Fruit fly (Drosophila melanogaster): Measurements from ENCODE around the gene CG14506.

Gene CG14506

dm6 chr3R:29290588-29291530 is 6.1 kb downstream of the CG14506 start:
- TF ChIP-seq p53 (GFP tag; optimal IDR thresholded peaks at IDR 0.05) (no peak), nmo (GFP tag; optimal IDR thresholded peaks at IDR 0.05) (peak; percentile 14), CG10979 (tag; optimal IDR thresholded peaks at IDR 0.05) (peak; percentile 55), lov (optimal IDR thresholded peaks at IDR 0.05) (no peak), lov (GFP tag; IDR thresholded peaks at IDR 0.05) (0 out of 3 replicates have a peak, but pooled peaks have one; percentile 53), sens (GFP tag) (peak; percentile 7), nom (GFP tag; optimal IDR thresholded peaks at IDR 0.05) (peak; percentile 37), lab (GFP tag; optimal IDR thresholded peaks at IDR 0.05) (peak; percentile 27), Ets97D (GFP tag; optimal IDR thresholded peaks at IDR 0.05) (no peak), CG2678 (tag; optimal IDR thresholded peaks at IDR 0.05) (peak; percentile 5), Asciz (GFP tag; optimal IDR thresholded peaks at IDR 0.05) (peak; percentile 1), CG42726 (GFP tag; IDR thresholded peaks at IDR 0.05; ENCODE audit: partially characterized antibody) (no peak), CG14710 (tag; optimal IDR thresholded peaks at IDR 0.05) (peak; percentile 9), CG10267 (tag; optimal IDR thresholded peaks at IDR 0.05) (peak; percentile 9), Fer1 (GFP tag; optimal IDR thresholded peaks at IDR 0.05) (no peak), CG14441 (GFP tag; IDR thresholded peaks at IDR 0.05) (0 out of 2 replicates have a peak, but pooled peaks have one; percentile 14), vvl (GFP tag; IDR thresholded peaks at IDR 0.05) (peak; percentile 49; the same call in 1 of the 2 replicates), sisA (GFP tag; IDR thresholded peaks at IDR 0.05) (0 out of 2 replicates have a peak, but pooled peaks have one; percentile 27), Fer3 (tag; optimal IDR thresholded peaks at IDR 0.05) (no peak), CG8944 (GFP tag; optimal IDR thresholded peaks at IDR 0.05) (no peak), CG17385 (GFP tag; optimal IDR thresholded peaks at IDR 0.05) (no peak), CG15696 (tag; optimal IDR thresholded peaks at IDR 0.05) (peak; percentile 17), D19A (tag; optimal IDR thresholded peaks at IDR 0.05) (peak; percentile 74), Rx (GFP tag; IDR thresholded peaks at IDR 0.05) (0 out of 2 replicates have a peak, but pooled peaks have one; percentile 35), CG18599 (GFP tag; optimal IDR thresholded peaks at IDR 0.05) (peak; percentile 2), lmd (GFP tag; IDR thresholded peaks at IDR 0.05) (peak; percentile 33; the same call in 1 of the 2 replicates), CG17359 (tag; optimal IDR thresholded peaks at IDR 0.05) (peak; percentile 25), Bdp1 (GFP tag; optimal IDR thresholded peaks at IDR 0.05) (no peak), CG8765 (GFP tag; IDR thresholded peaks at IDR 0.05) (peak; percentile 39; the same call in 1 of the 2 replicates), Hr51 (GFP tag; optimal IDR thresholded peaks at IDR 0.05) (no peak), Blimp-1 (GFP tag; optimal IDR thresholded peaks at IDR 0.05) (peak; percentile 17), Drgx (GFP tag; IDR thresholded peaks at IDR 0.05) (peak; percentile 74), Ptx1 (GFP tag; IDR thresholded peaks at IDR 0.05) (peak; percentile 42; the same call in 1 of the 2 replicates), gcm (GFP tag; optimal IDR thresholded peaks at IDR 0.05) (peak; percentile 85), twi (tag; optimal IDR thresholded peaks at IDR 0.05) (peak; percentile 54), CG11504 (tag; optimal IDR thresholded peaks at IDR 0.05) (peak; percentile 4), onecut (GFP tag; IDR thresholded peaks at IDR 0.05) (no peak), CG15479 (GFP tag; optimal IDR thresholded peaks at IDR 0.05) (peak; percentile 60), CG34224 (GFP tag; IDR thresholded peaks at IDR 0.05; ENCODE audit: partially characterized antibody) (no peak), Xrp1 (GFP tag; IDR thresholded peaks at IDR 0.05) (peak; percentile 60), Gug (GFP tag; IDR thresholded peaks at IDR 0.05) (peak; percentile 4; the same call in 1 of the 4 replicates), ems (GFP tag; optimal IDR thresholded peaks at IDR 0.05) (no peak), CG4404 (GFP tag; IDR thresholded peaks at IDR 0.05) (peak; percentile 50; the same call in 1 of the 2 replicates), Dll (GFP tag; IDR thresholded peaks at IDR 0.05; ENCODE audit: partially characterized antibody) (no peak), ase (GFP tag; IDR thresholded peaks at IDR 0.05) (peak; percentile 34; the same call in 1 of the 3 replicates), Taf1 (GFP tag; IDR thresholded peaks at IDR 0.05) (no peak), Atf6 (GFP tag; IDR thresholded peaks at IDR 0.05) (no peak)

Data from whole organism, embryonic.